Fruit fly (Drosophila melanogaster) whole organism, embryonic: Measurements from ENCODE around the gene CG10669.

ENCODE experiments used
- Ada2b ChIP-seq: fragments of 200-800 bp; sonication (Bioruptor generic); IDR thresholded peaks from 2 replicates; pipeline ENCODE4 v1.3.6; 2022; ENCODE audit warnings: missing biosample characterization, missing genetic modification characterization
- Atf6 ChIP-seq: fragments of 200-800 bp; sonication (Bioruptor generic); IDR thresholded peaks from 2 replicates; pipeline ENCODE4 v1.3.6; 2022; ENCODE audit warnings: missing biosample characterization, missing genetic modification characterization
- BtbVII ChIP-seq: fragments of 200-800 bp; sonication (Bioruptor generic); optimal IDR thresholded peaks from 3 replicates; lab custom pipeline; 2017; ENCODE audit warnings: missing biosample characterization, mild to moderate bottlenecking, missing genetic modification characterization
- CG10274 ChIP-seq: fragments of 200-800 bp; sonication (Bioruptor generic); optimal IDR thresholded peaks from 3 replicates; lab custom pipeline; 2017; ENCODE audit warnings: missing biosample characterization, mild to moderate bottlenecking, missing genetic modification characterization
- CG11695 ChIP-seq: fragments of 200-800 bp; sonication (Bioruptor generic); IDR thresholded peaks from 3 replicates; pipeline ENCODE4 v1.3.6; 2022; ENCODE audit warnings: missing biosample characterization, missing genetic modification characterization
- CG12744 ChIP-seq: fragments of 200-800 bp; sonication (Bioruptor generic); optimal IDR thresholded peaks from 2 replicates; lab custom pipeline; 2016; ENCODE audit warnings: missing biosample characterization, missing genetic modification characterization
- CG12769 ChIP-seq: fragments of 200-800 bp; sonication (Bioruptor generic); optimal IDR thresholded peaks from 2 replicates; lab custom pipeline; 2019; ENCODE audit warnings: missing biosample characterization, mild to moderate bottlenecking, missing genetic modification characterization, moderate library complexity
- CG13894 ChIP-seq: fragments of 200-800 bp; sonication (Bioruptor generic); optimal IDR thresholded peaks from 3 replicates; lab custom pipeline; 2018; ENCODE audit warnings: missing biosample characterization, mild to moderate bottlenecking, missing genetic modification characterization, moderate library complexity
- CG14441 ChIP-seq: fragments of 200-800 bp; sonication (Bioruptor generic); IDR thresholded peaks from 2 replicates; pipeline ENCODE4 v1.3.6; 2022; ENCODE audit warnings: missing biosample characterization, missing genetic modification characterization
- CG14710 ChIP-seq: fragments of 200-800 bp; sonication (Bioruptor generic); optimal IDR thresholded peaks from 3 replicates; lab custom pipeline; 2019; ENCODE audit warnings: missing biosample characterization, mild to moderate bottlenecking, missing genetic modification characterization, moderate library complexity
- CG17568 ChIP-seq: fragments of 200-800 bp; sonication (Bioruptor generic); optimal IDR thresholded peaks from 2 replicates; lab custom pipeline; 2018; ENCODE audit warnings: missing biosample characterization, mild to moderate bottlenecking, missing genetic modification characterization, moderate library complexity
- CG18476 ChIP-seq: fragments of 200-800 bp; sonication (Bioruptor generic); optimal IDR thresholded peaks from 2 replicates; lab custom pipeline; 2016; ENCODE audit warnings: missing biosample characterization, mild to moderate bottlenecking, missing genetic modification characterization
- CG18599 ChIP-seq: fragments of 200-800 bp; sonication (Bioruptor generic); optimal IDR thresholded peaks from 3 replicates; lab custom pipeline; 2017; ENCODE audit warnings: missing biosample characterization, missing genetic modification characterization, mild to moderate bottlenecking, moderate library complexity, missing genetic modification reagents
- CG34376 ChIP-seq: fragments of 200-800 bp; sonication (Bioruptor generic); optimal IDR thresholded peaks from 2 replicates; lab custom pipeline; 2018; ENCODE audit warnings: missing biosample characterization, mild to moderate bottlenecking, missing genetic modification characterization
- CG34422 ChIP-seq: fragments of 200-800 bp; sonication (Bioruptor generic); IDR thresholded peaks from 3 replicates; pipeline ENCODE4 v1.3.6; 2022; ENCODE audit warnings: missing biosample characterization, missing genetic modification characterization
- CG3838 ChIP-seq: fragments of 200-800 bp; sonication (Bioruptor generic); optimal IDR thresholded peaks from 3 replicates; lab custom pipeline; 2016; ENCODE audit warnings: missing biosample characterization, missing genetic modification characterization
- CG7786 ChIP-seq: fragments of 200-800 bp; sonication (Bioruptor generic); optimal IDR thresholded peaks from 2 replicates; lab custom pipeline; 2016; ENCODE audit warnings: missing biosample characterization, missing genetic modification characterization
- Ets97D ChIP-seq: fragments of 200-800 bp; sonication (Bioruptor generic); optimal IDR thresholded peaks from 3 replicates; lab custom pipeline; 2016; ENCODE audit warnings: missing biosample characterization, missing genetic modification characterization
- H15 ChIP-seq: fragments of 200-800 bp; sonication (Bioruptor generic); IDR thresholded peaks from 3 replicates; pipeline ENCODE4 v1.3.6; 2022; ENCODE audit warnings: missing biosample characterization, missing genetic modification characterization
- H2.0 ChIP-seq: fragments of 200-800 bp; sonication (Bioruptor generic); IDR thresholded peaks from 2 replicates; pipeline ENCODE4 v1.3.6; 2022; ENCODE audit warnings: missing biosample characterization, missing genetic modification characterization
- HmgD ChIP-seq: fragments of 200-800 bp; sonication (Bioruptor generic); optimal IDR thresholded peaks from 3 replicates; lab custom pipeline; 2016; ENCODE audit warnings: missing biosample characterization, missing genetic modification characterization
- HmgZ ChIP-seq: fragments of 200-800 bp; sonication (Bioruptor generic); optimal IDR thresholded peaks from 2 replicates; lab custom pipeline; 2018; ENCODE audit warnings: missing biosample characterization, mild to moderate bottlenecking, missing genetic modification characterization
- Hr78 ChIP-seq, 2 experiments: fragments of 200-800 bp in 1 of 2; fragments of >200 bp in 1 of 2; sonication (Bioruptor generic) in 1 of 2; optimal IDR thresholded peaks; 2 replicates each; lab custom pipeline; 2017 to 2019; ENCODE audit warnings: missing biosample characterization in 2 of 2, missing genetic modification characterization in 2 of 2, mild to moderate bottlenecking in 1 of 2, moderate library complexity in 1 of 2
- Lim3 ChIP-seq: fragments of 200-800 bp; sonication (Bioruptor generic); IDR thresholded peaks from 2 replicates; pipeline ENCODE4 v1.3.6; 2022; ENCODE audit warnings: missing biosample characterization, missing genetic modification characterization
- MTF-1 ChIP-seq: fragments of 200-800 bp; sonication (Bioruptor generic); optimal IDR thresholded peaks from 2 replicates; lab custom pipeline; 2018; ENCODE audit warnings: missing biosample characterization, mild to moderate bottlenecking, missing genetic modification characterization, borderline replicate concordance
- Med ChIP-seq: fragments of 200-800 bp; sonication (Bioruptor generic); peaks from one replicate; lab custom pipeline; 2016; ENCODE audit warnings: missing biosample characterization, missing genetic modification characterization, mild to moderate bottlenecking, inconsistent platforms, moderate library complexity
- Myb ChIP-seq: fragments of 200-800 bp; sonication (Bioruptor generic); optimal IDR thresholded peaks from 2 replicates; lab custom pipeline; 2016; ENCODE audit warnings: missing biosample characterization, missing genetic modification characterization
- NfI ChIP-seq: fragments of 200-800 bp; sonication (Bioruptor generic); optimal IDR thresholded peaks from 3 replicates; lab custom pipeline; 2018; ENCODE audit warnings: missing biosample characterization, mild to moderate bottlenecking, missing genetic modification characterization, moderate library complexity
- Taf1 ChIP-seq: fragments of 200-800 bp; sonication (Bioruptor generic); IDR thresholded peaks from 2 replicates; pipeline ENCODE4 v1.3.6; 2022; ENCODE audit warnings: missing biosample characterization, missing genetic modification characterization
- amos ChIP-seq: fragments of 200-800 bp; sonication (Bioruptor generic); IDR thresholded peaks from 2 replicates; pipeline ENCODE4 v1.3.6; 2022; ENCODE audit warnings: missing biosample characterization, missing genetic modification characterization; ENCODE audit not compliant: partially characterized antibody
- chinmo ChIP-seq: fragments of 200-800 bp; sonication (Bioruptor generic); IDR thresholded peaks from 4 replicates; pipeline ENCODE4 v1.3.6; 2022; ENCODE audit warnings: missing biosample characterization, missing genetic modification characterization; ENCODE audit not compliant: partially characterized antibody
- da ChIP-seq: fragments of 200-800 bp; sonication (Bioruptor generic); optimal IDR thresholded peaks from 2 replicates; lab custom pipeline; 2016; ENCODE audit warnings: missing biosample characterization, missing genetic modification characterization
- dati ChIP-seq: fragments of 200-800 bp; sonication (Bioruptor generic); IDR thresholded peaks from 2 replicates; pipeline ENCODE4 v1.3.6; 2022; ENCODE audit warnings: missing biosample characterization, missing genetic modification characterization
- disco-r ChIP-seq: fragments of 200-800 bp; sonication (Bioruptor generic); optimal IDR thresholded peaks from 2 replicates; lab custom pipeline; 2016; ENCODE audit warnings: missing biosample characterization, missing genetic modification characterization
- dysf ChIP-seq: fragments of 200-800 bp; sonication (Bioruptor generic); IDR thresholded peaks from 3 replicates; pipeline ENCODE4 v1.3.6; 2022; ENCODE audit warnings: missing biosample characterization, missing genetic modification characterization
- emc ChIP-seq: fragments of 200-800 bp; sonication (Bioruptor generic); optimal IDR thresholded peaks from 2 replicates; lab custom pipeline; 2016; ENCODE audit warnings: missing biosample characterization, missing genetic modification characterization
- grn ChIP-seq: fragments of 200-800 bp; sonication (Bioruptor generic); optimal IDR thresholded peaks from 3 replicates; lab custom pipeline; 2017; ENCODE audit warnings: missing biosample characterization, missing genetic modification characterization
- gsb-n ChIP-seq: fragments of 200-800 bp; sonication (Bioruptor generic); optimal IDR thresholded peaks from 3 replicates; lab custom pipeline; 2018; ENCODE audit warnings: missing biosample characterization, mild to moderate bottlenecking, missing genetic modification characterization
- jigr1 ChIP-seq: fragments of 200-800 bp; sonication (Bioruptor generic); IDR thresholded peaks from 3 replicates; pipeline ENCODE4 v1.3.6; 2022; ENCODE audit warnings: missing biosample characterization, missing genetic modification characterization
- lab ChIP-seq: fragments of 200-800 bp; sonication (Bioruptor generic); optimal IDR thresholded peaks from 3 replicates; lab custom pipeline; 2017; ENCODE audit warnings: missing biosample characterization, missing genetic modification characterization, mild to moderate bottlenecking, moderate library complexity, missing genetic modification reagents
- lbe ChIP-seq: fragments of 200-800 bp; sonication (Bioruptor generic); optimal IDR thresholded peaks from 2 replicates; lab custom pipeline; 2016; ENCODE audit warnings: missing biosample characterization, mild to moderate bottlenecking, missing genetic modification characterization
- mirr ChIP-seq: fragments of 200-800 bp; sonication (Bioruptor generic); optimal IDR thresholded peaks from 3 replicates; lab custom pipeline; 2018; ENCODE audit warnings: missing biosample characterization, mild to moderate bottlenecking, missing genetic modification characterization
- nerfin-2 ChIP-seq: fragments of 200-800 bp; sonication (Bioruptor generic); IDR thresholded peaks from 2 replicates; pipeline ENCODE4 v1.3.6; 2022; ENCODE audit warnings: missing biosample characterization, missing genetic modification characterization; ENCODE audit not compliant: partially characterized antibody
- nmo ChIP-seq: fragments of 200-800 bp; sonication (Bioruptor generic); optimal IDR thresholded peaks from 2 replicates; lab custom pipeline; 2018; ENCODE audit warnings: missing biosample characterization, mild to moderate bottlenecking, missing genetic modification characterization, moderate library complexity
- odd ChIP-seq: fragments of 200-800 bp; sonication (Bioruptor generic); optimal IDR thresholded peaks from 2 replicates; lab custom pipeline; 2017; ENCODE audit warnings: missing biosample characterization, mild to moderate bottlenecking, missing genetic modification characterization
- pan ChIP-seq, 4 experiments: fragments of >200 bp in 3 of 4; fragments of 200-800 bp in 1 of 4; sonication (Bioruptor generic) in 1 of 4; optimal IDR thresholded peaks in 3 of 4; IDR thresholded peaks in 1 of 4; 2 replicates each; pipeline versions ENCODE4 v1.3.6 to Lab custom; 2017 to 2022; ENCODE audit warnings: missing biosample characterization in 2 of 4, missing genetic modification characterization in 2 of 4, mixed read lengths in 1 of 4
- pb ChIP-seq: fragments of 200-800 bp; sonication (Bioruptor generic); optimal IDR thresholded peaks from 3 replicates; lab custom pipeline; 2016; ENCODE audit warnings: missing biosample characterization, missing genetic modification characterization
- sd ChIP-seq: fragments of 200-800 bp; sonication (Bioruptor generic); optimal IDR thresholded peaks from 3 replicates; lab custom pipeline; 2018; ENCODE audit warnings: missing biosample characterization, mild to moderate bottlenecking, missing genetic modification characterization, moderate library complexity
- seq ChIP-seq: fragments of 200-800 bp; sonication (Bioruptor generic); IDR thresholded peaks from 2 replicates; pipeline ENCODE4 v1.3.6; 2022; ENCODE audit warnings: missing biosample characterization, missing genetic modification characterization
- sug ChIP-seq: fragments of 200-800 bp; optimal IDR thresholded peaks from 2 replicates; lab custom pipeline; 2019; ENCODE audit warnings: missing biosample characterization, mild to moderate bottlenecking, missing genetic modification characterization, moderate library complexity

Gene CG10669

DNA sequence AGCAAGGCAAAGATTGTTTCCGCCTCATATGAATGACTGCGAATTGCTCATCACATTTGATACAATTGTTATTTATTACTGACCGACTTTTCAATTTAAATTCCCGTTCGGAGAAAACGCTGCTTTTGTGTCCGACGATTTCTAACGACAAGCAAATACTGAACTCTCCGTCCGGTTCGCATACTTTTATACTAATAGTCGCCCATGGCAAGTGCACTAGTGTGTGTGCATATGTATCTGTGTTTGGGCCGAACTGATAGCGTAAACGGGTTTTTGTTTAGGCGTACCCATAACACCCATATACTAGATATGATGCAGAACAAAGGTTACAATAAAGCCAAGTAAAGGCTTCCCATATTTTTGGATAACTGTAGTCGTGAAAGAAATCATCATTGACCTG lies 26.8 kb downstream of the CG10669 start, which contains the start of gene CG10550 (continued):
- TF ChIP-seq nmo (GFP tag; lab: Kevin White, UChicago) (no peak), CG14441 (GFP tag; lab: Robert Waterston, UW) (no peak), CG17568 (GFP tag; lab: Kevin White, UChicago) (no peak), Taf1 (no peak), gsb-n (no peak), Lim3 (no peak), MTF-1 (GFP tag; lab: Kevin White, UChicago) (no peak), CG18476 (no peak), CG12744 (GFP tag; lab: Kevin White, UChicago) (no peak), odd (GFP tag; lab: Kevin White, UChicago) (no peak), nerfin-2 (GFP tag; lab: Robert Waterston, UW) (no peak), mirr (peak; percentile 73), Ada2b (GFP tag; lab: Robert Waterston, UW) (no peak), HmgD (GFP tag; lab: Kevin White, UChicago) (no peak), CG34422 (GFP tag; lab: Robert Waterston, UW) (no peak), CG13894 (tag; lab: Kevin White, UChicago) (peak; percentile 37), amos (GFP tag; lab: Robert Waterston, UW) (no peak), disco-r (GFP tag; lab: Kevin White, UChicago) (no peak), Myb (GFP tag; lab: Kevin White, UChicago) (no peak), CG10274 (GFP tag; lab: Kevin White, UChicago) (no peak), CG12769 (peak; percentile 51), dysf (GFP tag; lab: Robert Waterston, UW) (no peak), sug (tag; lab: Kevin White, UChicago) (peak; percentile 38), CG7786 (no peak), CG11695 (no peak), Atf6 (no peak), jigr1 (GFP tag; lab: Robert Waterston, UW) (no peak), NfI (no peak), Ets97D (GFP tag; lab: Kevin White, UChicago) (no peak), CG14710 (tag; lab: Kevin White, UChicago) (no peak), Med (GFP tag; lab: Kevin White, UChicago) (peak; percentile 11), pb (no peak), lbe (GFP tag; lab: Kevin White, UChicago) (no peak), CG18599 (GFP tag; lab: Kevin White, UChicago) (no peak), Hr78 (GFP tag; optimal IDR thresholded peaks at IDR 0.05; lab: Kevin White, UChicago) (peak in 1 of 2 experiments; percentile 63), dati (GFP tag; lab: Robert Waterston, UW) (no peak), seq (GFP tag; lab: Robert Waterston, UW) (no peak), da (no peak)

- TF ChIP-seq HmgZ (tag; lab: Kevin White, UChicago) (no peak), H15 (no peak), grn (GFP tag; lab: Kevin White, UChicago) (peak; percentile 40), BtbVII (GFP tag; lab: Kevin White, UChicago) (peak; percentile 58), chinmo (GFP tag; lab: Robert Waterston, UW) (0 out of 4 replicates have a peak, but pooled peaks have one; percentile 64), lab (peak; percentile 19), pan (optimal IDR thresholded peaks at IDR 0.05; lab: Kevin White, UChicago) (no peak), pan (GFP tag; optimal IDR thresholded peaks at IDR 0.05 in 1 of 2, IDR thresholded peaks at IDR 0.05 in 1 of 2) (no peak), CG3838 (GFP tag; lab: Kevin White, UChicago) (no peak), Med (GFP tag; lab: Kevin White, UChicago) (peak; percentile 63), sd (tag; lab: Kevin White, UChicago) (peak; percentile 70), mirr (peak; percentile 40), H2.0 (GFP tag; lab: Robert Waterston, UW) (no peak), Ada2b (GFP tag; lab: Robert Waterston, UW) (no peak), emc (GFP tag; lab: Kevin White, UChicago) (no peak), sug (tag; lab: Kevin White, UChicago) (peak; percentile 74), CG34376 (GFP tag; lab: Kevin White, UChicago) (peak; percentile 48)
Observed at dm6 chr3R:25305822-25306544, 29.1 kb downstream of the CG10669 start.
